Fruit fly (Drosophila melanogaster) whole organism, pupa: ENCODE results near the gene SelR.
A peak's percentile ranks its signal among the peaks of the same experiment; 100 is the strongest.

Experiments
- CG13204 ChIP-seq: fragments of 200-800 bp; sonication (Bioruptor generic); optimal IDR thresholded peaks from 2 replicates; lab custom pipeline; 2018; ENCODE audit warnings: missing biosample characterization, mild to moderate bottlenecking, missing genetic modification characterization, moderate library complexity
- CG14655 ChIP-seq: fragments of 200-800 bp; sonication (Bioruptor generic); optimal IDR thresholded peaks from 3 replicates; lab custom pipeline; 2017; ENCODE audit warnings: mild to moderate bottlenecking, missing biosample characterization, missing genetic modification reagents, missing genetic modification characterization
- CG17806 ChIP-seq: fragments of 200-800 bp; sonication (Bioruptor generic); optimal IDR thresholded peaks from 2 replicates; lab custom pipeline; 2018; ENCODE audit warnings: missing biosample characterization, mild to moderate bottlenecking, missing genetic modification characterization, moderate library complexity
- CG4496 ChIP-seq: fragments of 200-800 bp; sonication (Bioruptor generic); IDR thresholded peaks from 3 replicates; pipeline ENCODE4 v1.3.6; 2022; ENCODE audit warnings: missing biosample characterization, missing genetic modification characterization
- CG8301 ChIP-seq: fragments of 200-800 bp; sonication (Bioruptor generic); optimal IDR thresholded peaks from 2 replicates; lab custom pipeline; 2018; ENCODE audit warnings: missing biosample characterization, mild to moderate bottlenecking, missing genetic modification characterization
- CG9948 ChIP-seq: fragments of 200-800 bp; sonication (Bioruptor generic); optimal IDR thresholded peaks from 2 replicates; lab custom pipeline; 2018; ENCODE audit warnings: missing biosample characterization, mild to moderate bottlenecking, missing genetic modification characterization, moderate library complexity
- D1 ChIP-seq: fragments of 200-800 bp; sonication (Bioruptor generic); optimal IDR thresholded peaks from 2 replicates; lab custom pipeline; 2018; ENCODE audit warnings: missing biosample characterization, mild to moderate bottlenecking, missing genetic modification characterization, moderate library complexity
- Pif1A ChIP-seq: fragments of 200-800 bp; sonication (Bioruptor generic); optimal IDR thresholded peaks from 3 replicates; lab custom pipeline; 2016; ENCODE audit warnings: missing biosample characterization, missing genetic modification characterization
- Pif1B ChIP-seq: fragments of 200-800 bp; sonication (Bioruptor generic); optimal IDR thresholded peaks from 3 replicates; lab custom pipeline; 2016; ENCODE audit warnings: missing biosample characterization, missing genetic modification characterization
- Snoo ChIP-seq: fragments of 200-800 bp; sonication (Bioruptor generic); optimal IDR thresholded peaks from 3 replicates; lab custom pipeline; 2017; ENCODE audit warnings: missing biosample characterization, mild to moderate bottlenecking, missing genetic modification characterization, inconsistent platforms
- gl ChIP-seq: fragments of 200-800 bp; sonication (Bioruptor generic); optimal IDR thresholded peaks from 2 replicates; lab custom pipeline; 2018; ENCODE audit warnings: missing biosample characterization, mild to moderate bottlenecking, missing genetic modification characterization
- rn ChIP-seq: fragments of 200-800 bp; sonication (Bioruptor generic); IDR thresholded peaks from 2 replicates; pipeline ENCODE4 v1.3.6; 2022; ENCODE audit warnings: missing biosample characterization, missing genetic modification characterization

DNA sequence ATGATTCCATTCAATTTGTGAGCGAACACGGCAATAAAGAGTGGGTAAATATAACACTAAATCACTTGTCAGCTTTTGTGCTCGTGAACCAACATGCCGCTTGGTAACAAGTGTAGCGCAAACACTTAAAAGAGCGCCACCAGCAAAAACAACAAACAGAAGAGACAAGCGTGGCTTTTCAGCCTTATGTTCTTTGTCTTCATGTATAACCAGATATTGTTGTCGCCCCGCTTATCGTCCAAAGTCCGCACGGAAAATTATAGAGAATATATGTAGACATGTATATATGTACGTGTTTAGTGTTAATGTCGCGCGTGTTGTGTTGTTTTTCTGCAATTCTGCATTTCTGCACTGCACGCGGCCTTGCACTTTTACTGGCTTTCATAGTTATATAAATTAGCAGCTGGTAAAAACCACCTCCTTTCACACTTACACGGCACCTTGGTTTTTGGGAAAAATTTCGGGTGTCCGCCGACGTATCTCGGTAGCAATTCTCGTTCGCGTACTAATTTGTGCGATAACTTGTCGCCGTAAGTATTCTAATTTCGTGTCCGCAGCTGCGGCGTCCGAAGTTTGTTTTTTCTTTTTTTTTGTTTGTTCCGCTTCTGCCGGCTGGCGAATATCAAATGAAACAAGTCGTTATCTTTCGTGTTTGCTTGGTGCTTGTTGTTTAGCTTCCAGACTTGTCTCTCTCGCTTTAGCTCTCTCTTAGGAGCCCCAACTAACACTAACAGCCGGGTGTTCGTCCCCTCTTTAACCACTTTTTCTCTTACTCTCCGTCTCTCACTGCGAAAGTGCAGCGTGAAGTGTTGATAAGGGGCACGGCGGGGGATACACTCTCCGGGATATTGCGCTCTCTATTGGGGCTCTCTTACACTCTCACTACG is 20.4 kb upstream of the SelR start:
- TF ChIP-seq CG8301 (tag; lab: Kevin White, UChicago) = peak; percentile 51
- TF ChIP-seq rn (GFP tag; lab: Robert Waterston, UW) = peak; percentile 28; the same call in 1 of the 2 replicates
- peak; percentile 74 for TF ChIP-seq CG14655
- TF ChIP-seq D1 (tag; lab: Kevin White, UChicago) = peak; percentile 7
- peak; percentile 54 for TF ChIP-seq Pif1B (GFP tag; lab: Kevin White, UChicago)
- TF ChIP-seq CG9948 (tag; lab: Kevin White, UChicago) = no peak
- TF ChIP-seq CG13204 (GFP tag; lab: Kevin White, UChicago) = peak; percentile 90
- peak; percentile 37 for TF ChIP-seq CG17806 (tag; lab: Kevin White, UChicago)
- TF ChIP-seq Pif1A (GFP tag; lab: Kevin White, UChicago) = peak; percentile 56
- TF ChIP-seq Snoo = peak; percentile 26
- peak; percentile 78 for TF ChIP-seq CG4496
- TF ChIP-seq gl (tag; lab: Kevin White, UChicago) = peak; percentile 94
